Fruit fly (Drosophila melanogaster) ovary, adult (tissue): Measurements from ENCODE around the gene Dph5.

Experiments
- CG17801 ChIP-seq: fragments of 200-800 bp; optimal IDR thresholded peaks from 2 replicates; lab custom pipeline; 2019; ENCODE audit warnings: missing biosample characterization, mild to moderate bottlenecking, missing genetic modification characterization, moderate library complexity; ENCODE audit not compliant: partially characterized antibody

Gene Dph5

dm6 chr3R:22536504-22537423, 46.3 kb downstream of the Dph5 start:
- no peak for TF ChIP-seq CG17801

- TF ChIP-seq CG17801: no peak
Observed at dm6 chr3R:22535945-22536344, 47.1 kb downstream of the Dph5 start.

dm6 chr3R:22533973-22534931, 48.8 kb downstream of the Dph5 start:
- TF ChIP-seq CG17801: no peak
